Fruit fly (Drosophila melanogaster) whole organism, wandering third instar larva: ENCODE measurements around the gene thw.
A peak's percentile ranks its signal among the peaks of the same experiment; 100 is the strongest.

ENCODE experiments used
- Abd-B ChIP-seq: fragments of >200 bp; optimal IDR thresholded peaks from 2 replicates; lab custom pipeline; 2017; ENCODE audit warnings: missing biosample characterization, missing genetic modification characterization
- CG32264 ChIP-seq: fragments of 200-800 bp; sonication (Bioruptor generic); optimal IDR thresholded peaks from 2 replicates; lab custom pipeline; 2016; ENCODE audit warnings: missing biosample characterization, missing genetic modification characterization
- Dfd ChIP-seq: fragments of >200 bp; optimal IDR thresholded peaks from 2 replicates; lab custom pipeline; 2017; ENCODE audit warnings: missing biosample characterization, missing genetic modification characterization
- GATAd ChIP-seq: sonication (Bioruptor generic); optimal IDR thresholded peaks from 2 replicates; lab custom pipeline; 2016; ENCODE audit warnings: missing biosample characterization, missing genetic modification characterization
- HLH106 ChIP-seq: fragments of 200-800 bp; optimal IDR thresholded peaks from 3 replicates; lab custom pipeline; 2019; ENCODE audit warnings: missing biosample characterization, mild to moderate bottlenecking, missing genetic modification characterization, moderate library complexity
- Hnf4 ChIP-seq: fragments of 200-800 bp; sonication (Bioruptor generic); optimal IDR thresholded peaks from 2 replicates; lab custom pipeline; 2016; ENCODE audit warnings: missing biosample characterization, mild to moderate bottlenecking, missing genetic modification characterization
- Hr78 ChIP-seq: fragments of >200 bp; optimal IDR thresholded peaks from 2 replicates; lab custom pipeline; 2017; ENCODE audit warnings: missing biosample characterization, missing genetic modification characterization
- Hr83 ChIP-seq: fragments of 200-300 bp; sonication (Bioruptor generic); optimal IDR thresholded peaks from 2 replicates; lab custom pipeline; 2016; ENCODE audit warnings: missing biosample characterization, mild to moderate bottlenecking, missing genetic modification characterization, moderate library complexity; ENCODE audit not compliant: poor library complexity, severe bottlenecking
- Mio ChIP-seq: sonication (Bioruptor generic); optimal IDR thresholded peaks from 2 replicates; lab custom pipeline; 2016; ENCODE audit warnings: missing biosample characterization, missing genetic modification characterization
- Myc ChIP-seq: fragments of >200 bp; optimal IDR thresholded peaks from 2 replicates; lab custom pipeline; 2017
- N ChIP-seq: fragments of >200 bp; optimal IDR thresholded peaks from 2 replicates; lab custom pipeline; 2018; ENCODE audit warnings: missing biosample characterization, missing external identifiers, missing genetic modification characterization
- Rel ChIP-seq, 2 experiments: fragments of 200-800 bp; sonication (Bioruptor generic) in 1 of 2; optimal IDR thresholded peaks; 2 replicates in 1 of 2; 3 replicates in 1 of 2; lab custom pipeline; 2016 to 2019; ENCODE audit warnings: mild to moderate bottlenecking in 2 of 2, missing biosample characterization in 2 of 2, missing genetic modification characterization in 2 of 2, moderate library complexity in 1 of 2
- Sp1 ChIP-seq: fragments of 200-800 bp; sonication (Bioruptor generic); optimal IDR thresholded peaks from 3 replicates; lab custom pipeline; 2019; ENCODE audit warnings: missing biosample characterization, mild to moderate bottlenecking, missing genetic modification characterization, moderate library complexity
- Vsx2 ChIP-seq: fragments of 200-300, 225-300 bp; sonication (Bioruptor generic); optimal IDR thresholded peaks from 2 replicates; lab custom pipeline; 2018; ENCODE audit warnings: missing biosample characterization, missing genetic modification characterization; ENCODE audit not compliant: partially characterized antibody
- br ChIP-seq: fragments of 200-800 bp; sonication (Bioruptor generic); optimal IDR thresholded peaks from 2 replicates; lab custom pipeline; 2016; ENCODE audit warnings: missing biosample characterization, missing genetic modification characterization
- brk ChIP-seq: fragments of 200-800 bp; sonication (Bioruptor generic); optimal IDR thresholded peaks from 2 replicates; lab custom pipeline; 2016; ENCODE audit warnings: missing biosample characterization, mild to moderate bottlenecking, missing genetic modification characterization
- dl ChIP-seq, 2 experiments: fragments of 175-275, 200-275 bp in 1 of 2; fragments of 200-275 bp in 1 of 2; sonication (Bioruptor generic); optimal IDR thresholded peaks; lab custom pipeline; 2018; ENCODE audit warnings: mild to moderate bottlenecking in 2 of 2, missing biosample characterization in 2 of 2, missing genetic modification characterization in 2 of 2, moderate library complexity in 2 of 2; ENCODE audit not compliant: partially characterized antibody in 2 of 2, insufficient read depth in 1 of 2
- dmrt93B ChIP-seq: fragments of 200-800 bp; sonication (Bioruptor generic); optimal IDR thresholded peaks from 2 replicates; lab custom pipeline; 2018; ENCODE audit warnings: missing biosample characterization, mild to moderate bottlenecking, missing genetic modification characterization
- dsf ChIP-seq: sonication (Bioruptor generic); optimal IDR thresholded peaks from 2 replicates; lab custom pipeline; 2016; ENCODE audit warnings: missing biosample characterization, missing genetic modification characterization, borderline replicate concordance
- ey ChIP-seq: fragments of 200-800 bp; sonication (Bioruptor generic); optimal IDR thresholded peaks from 2 replicates; lab custom pipeline; 2016; ENCODE audit warnings: missing biosample characterization, missing genetic modification characterization
- foxo ChIP-seq, 2 experiments: fragments of 200-800 bp; sonication (Bioruptor generic); optimal IDR thresholded peaks; 2 replicates in 1 of 2; 3 replicates in 1 of 2; lab custom pipeline; 2016 to 2017; ENCODE audit warnings: missing biosample characterization in 2 of 2, missing genetic modification characterization in 2 of 2
- fru ChIP-seq: fragments of 200-800 bp; sonication (Bioruptor generic); optimal IDR thresholded peaks from 3 replicates; lab custom pipeline; 2016; ENCODE audit warnings: missing biosample characterization, mild to moderate bottlenecking, missing genetic modification characterization
- h ChIP-seq: fragments of 200-800 bp; sonication (Bioruptor generic); optimal IDR thresholded peaks from 3 replicates; lab custom pipeline; 2016; ENCODE audit warnings: missing biosample characterization, mild to moderate bottlenecking, missing genetic modification characterization
- jim ChIP-seq: fragments of 175-275, 200-325 bp; sonication (Bioruptor generic); optimal IDR thresholded peaks from 2 replicates; lab custom pipeline; 2016; ENCODE audit warnings: missing biosample characterization, mild to moderate bottlenecking, missing genetic modification characterization
- lola ChIP-seq: fragments of >200 bp; optimal IDR thresholded peaks from 2 replicates; lab custom pipeline; 2017; ENCODE audit warnings: missing biosample characterization, missing genetic modification characterization
- pan ChIP-seq: fragments of >200 bp; optimal IDR thresholded peaks from 2 replicates; lab custom pipeline; 2017
- psq ChIP-seq: fragments of 200-800 bp; sonication (Bioruptor generic); optimal IDR thresholded peaks from 3 replicates; lab custom pipeline; 2017; ENCODE audit warnings: missing biosample characterization, mild to moderate bottlenecking, missing genetic modification characterization, moderate library complexity
- rgr ChIP-seq: fragments of 200-800 bp; sonication (Bioruptor generic); optimal IDR thresholded peaks from 3 replicates; lab custom pipeline; 2016; ENCODE audit warnings: missing biosample characterization, mild to moderate bottlenecking, missing genetic modification characterization
- tai ChIP-seq: sonication (Bioruptor generic); optimal IDR thresholded peaks from 2 replicates; lab custom pipeline; 2016; ENCODE audit warnings: missing biosample characterization, missing genetic modification characterization
- usp ChIP-seq: fragments of >200 bp; optimal IDR thresholded peaks from 2 replicates; lab custom pipeline; 2017; ENCODE audit warnings: missing biosample characterization, missing genetic modification characterization

thw gene

dm6 chr3R:7265567-7266208, 41.5 kb downstream of the thw start, which contains the start of the genes Gld and Syt4:
TSS of gene Gld (minus strand) at chr3R:7265703.
TSS of gene Syt4 (plus strand) at chr3R:7266065.
- no peak for TF ChIP-seq lola (GFP tag; lab: Kevin White, UChicago)
- TF ChIP-seq Hr78 (GFP tag; lab: Kevin White, UChicago) = no peak
- no peak for TF ChIP-seq Myc (lab: Kevin White, UChicago)
- no peak for TF ChIP-seq dmrt93B (GFP tag; lab: Kevin White, UChicago)
- TF ChIP-seq dsf = no peak
- TF ChIP-seq dl (GFP tag; optimal IDR thresholded peaks at IDR 0.05; lab: Kevin White, UChicago; ENCODE audit: insufficient read depth in 1 of 2, partially characterized antibody in 2 of 2) = no peak
- TF ChIP-seq rgr = no peak
- no peak for TF ChIP-seq fru (GFP tag; lab: Kevin White, UChicago)
- no peak for TF ChIP-seq jim (GFP tag; lab: Kevin White, UChicago)
- TF ChIP-seq HLH106 (tag; lab: Kevin White, UChicago) = no peak
- TF ChIP-seq pan (lab: Kevin White, UChicago) = no peak
- no peak for TF ChIP-seq tai (GFP tag; lab: Kevin White, UChicago)
- no peak for TF ChIP-seq Vsx2 (GFP tag; lab: Kevin White, UChicago)
- TF ChIP-seq Sp1 (GFP tag; lab: Kevin White, UChicago) = no peak
- no peak for TF ChIP-seq h (GFP tag; lab: Kevin White, UChicago)
- TF ChIP-seq Rel (GFP tag; optimal IDR thresholded peaks at IDR 0.05; lab: Kevin White, UChicago) = no peak
- no peak for TF ChIP-seq Rel (tag; optimal IDR thresholded peaks at IDR 0.05; lab: Kevin White, UChicago)
- TF ChIP-seq Mio = no peak
- no peak for TF ChIP-seq N (GFP tag; lab: Kevin White, UChicago)
- no peak for TF ChIP-seq psq (GFP tag; lab: Kevin White, UChicago)
- no peak for TF ChIP-seq GATAd (GFP tag; lab: Kevin White, UChicago)
- TF ChIP-seq, all 38 proteins: peak for 0

DNA sequence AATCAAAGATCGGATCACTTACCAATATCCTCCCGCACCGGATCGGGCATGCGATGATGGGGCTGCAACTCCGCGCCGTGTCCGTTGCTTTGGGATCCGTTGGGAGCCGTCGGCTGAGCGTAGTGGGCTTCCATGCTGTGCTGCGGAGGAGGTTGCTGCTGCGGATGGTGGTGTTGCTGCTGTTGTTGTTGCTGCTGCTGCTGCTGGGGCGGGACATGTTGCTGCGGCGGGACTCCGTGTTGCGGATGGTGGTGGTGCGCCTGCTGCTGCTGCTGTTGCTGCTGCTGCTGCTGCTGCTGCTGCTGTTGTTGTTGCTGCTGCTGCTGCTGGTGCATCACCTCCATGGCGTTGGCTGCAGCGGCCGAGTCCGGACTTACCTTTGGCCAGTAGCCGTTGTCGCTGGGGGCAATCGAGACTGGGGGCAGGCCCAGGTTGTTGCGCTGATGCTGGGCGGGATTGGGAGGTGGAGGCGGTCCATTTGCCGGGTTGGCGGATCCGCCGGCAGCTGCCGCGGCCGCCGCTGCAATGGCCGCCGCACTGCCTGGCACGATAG, 50.8 kb downstream of the thw start:
- no peak for TF ChIP-seq foxo (GFP tag; optimal IDR thresholded peaks at IDR 0.05; lab: Kevin White, UChicago)
- no peak for TF ChIP-seq Hnf4 (GFP tag; lab: Kevin White, UChicago)
- TF ChIP-seq Abd-B (GFP tag; lab: Kevin White, UChicago) = no peak
- TF ChIP-seq Dfd = peak; percentile 92
- TF ChIP-seq brk (GFP tag; lab: Kevin White, UChicago) = no peak
- TF ChIP-seq Rel (GFP tag; optimal IDR thresholded peaks at IDR 0.05; lab: Kevin White, UChicago) = no peak
- TF ChIP-seq Rel (tag; optimal IDR thresholded peaks at IDR 0.05; lab: Kevin White, UChicago) = no peak

dm6 chr3R:7276782-7277181, 52.6 kb downstream of the thw start:
- no peak for TF ChIP-seq ey (GFP tag; lab: Kevin White, UChicago)
- peak; percentile 94 for TF ChIP-seq Dfd

- TF ChIP-seq foxo (GFP tag; optimal IDR thresholded peaks at IDR 0.05; lab: Kevin White, UChicago) (no peak), br (no peak), usp (no peak), rgr (no peak), HLH106 (tag; lab: Kevin White, UChicago) (no peak), Hnf4 (GFP tag; lab: Kevin White, UChicago) (no peak)
Measured at dm6 chr3R:7282244-7282890, 58.2 kb downstream of the thw start.

- TF ChIP-seq lola (GFP tag; lab: Kevin White, UChicago) (no peak), Rel (GFP tag; optimal IDR thresholded peaks at IDR 0.05; lab: Kevin White, UChicago) (no peak), Rel (tag; optimal IDR thresholded peaks at IDR 0.05; lab: Kevin White, UChicago) (no peak), h (GFP tag; lab: Kevin White, UChicago) (no peak), psq (GFP tag; lab: Kevin White, UChicago) (no peak), Hr83 (GFP tag; lab: Kevin White, UChicago) (no peak), CG32264 (GFP tag; lab: Kevin White, UChicago) (no peak)
Measured at dm6 chr3R:7285662-7286061, 61.4 kb downstream of the thw start, which contains the start of gene RacGAP84C. TSS of gene RacGAP84C (plus strand) at chr3R:7285962.
